Fruit fly (Drosophila melanogaster) whole organism, wandering third instar larva: ENCODE measurements around the gene Fic.

Experiments used
- CrebA ChIP-seq: fragments of 200-800 bp; sonication (Bioruptor generic); optimal IDR thresholded peaks from 2 replicates; lab custom pipeline; 2016; ENCODE audit warnings: missing biosample characterization, mild to moderate bottlenecking, missing genetic modification characterization, borderline replicate concordance
- Dfd ChIP-seq: fragments of >200 bp; optimal IDR thresholded peaks from 2 replicates; lab custom pipeline; 2017; ENCODE audit warnings: missing biosample characterization, missing genetic modification characterization
- Dif ChIP-seq: fragments of 200-275, 200-300 bp; sonication (Bioruptor generic); optimal IDR thresholded peaks from 2 replicates; lab custom pipeline; 2018; ENCODE audit warnings: missing biosample characterization, missing genetic modification characterization; ENCODE audit not compliant: partially characterized antibody
- Hr78 ChIP-seq: fragments of >200 bp; optimal IDR thresholded peaks from 2 replicates; lab custom pipeline; 2017; ENCODE audit warnings: missing biosample characterization, missing genetic modification characterization
- Jra ChIP-seq: sonication (Bioruptor generic); optimal IDR thresholded peaks from 2 replicates; lab custom pipeline; 2016; ENCODE audit warnings: missing biosample characterization, missing genetic modification characterization
- OdsH ChIP-seq: fragments of 200-800 bp; sonication (Bioruptor generic); optimal IDR thresholded peaks from 2 replicates; lab custom pipeline; 2016; ENCODE audit warnings: missing biosample characterization, mild to moderate bottlenecking, missing genetic modification characterization
- Rel ChIP-seq, 2 experiments: fragments of 200-800 bp; sonication (Bioruptor generic) in 1 of 2; optimal IDR thresholded peaks; 2 replicates in 1 of 2; 3 replicates in 1 of 2; lab custom pipeline; 2016 to 2019; ENCODE audit warnings: mild to moderate bottlenecking in 2 of 2, missing biosample characterization in 2 of 2, missing genetic modification characterization in 2 of 2, moderate library complexity in 1 of 2
- dsf ChIP-seq: sonication (Bioruptor generic); optimal IDR thresholded peaks from 2 replicates; lab custom pipeline; 2016; ENCODE audit warnings: missing biosample characterization, missing genetic modification characterization, borderline replicate concordance
- foxo ChIP-seq, 2 experiments: fragments of 200-800 bp; sonication (Bioruptor generic); optimal IDR thresholded peaks; 2 replicates in 1 of 2; 3 replicates in 1 of 2; lab custom pipeline; 2016 to 2017; ENCODE audit warnings: missing biosample characterization in 2 of 2, missing genetic modification characterization in 2 of 2
- lola ChIP-seq: fragments of >200 bp; optimal IDR thresholded peaks from 2 replicates; lab custom pipeline; 2017; ENCODE audit warnings: missing biosample characterization, missing genetic modification characterization
- pan ChIP-seq: fragments of >200 bp; optimal IDR thresholded peaks from 2 replicates; lab custom pipeline; 2017
- rgr ChIP-seq: fragments of 200-800 bp; sonication (Bioruptor generic); optimal IDR thresholded peaks from 3 replicates; lab custom pipeline; 2016; ENCODE audit warnings: missing biosample characterization, mild to moderate bottlenecking, missing genetic modification characterization
- sv ChIP-seq: fragments of 200-800 bp; sonication (Bioruptor generic); optimal IDR thresholded peaks from 3 replicates; lab custom pipeline; 2016; ENCODE audit warnings: missing biosample characterization, missing genetic modification characterization
- tai ChIP-seq: sonication (Bioruptor generic); optimal IDR thresholded peaks from 2 replicates; lab custom pipeline; 2016; ENCODE audit warnings: missing biosample characterization, missing genetic modification characterization

Fic gene

dm6 chr2L:6474878-6475582 is 50.9 kb downstream of the Fic start:
- TF ChIP-seq Dfd (GFP tag; lab: Kevin White, UChicago) (no peak), pan (lab: Kevin White, UChicago) (no peak), sv (no peak), lola (GFP tag; lab: Kevin White, UChicago) (no peak), dsf (GFP tag; lab: Kevin White, UChicago) (no peak), rgr (GFP tag; lab: Kevin White, UChicago) (no peak), CrebA (no peak), OdsH (no peak), tai (no peak), Jra (GFP tag; lab: Kevin White, UChicago) (no peak), Hr78 (GFP tag; lab: Kevin White, UChicago) (no peak), foxo (GFP tag; optimal IDR thresholded peaks at IDR 0.05; lab: Kevin White, UChicago) (no peak), Dif (GFP tag; lab: Kevin White, UChicago) (no peak), Rel (GFP tag; optimal IDR thresholded peaks at IDR 0.05; lab: Kevin White, UChicago) (no peak), Rel (tag; optimal IDR thresholded peaks at IDR 0.05; lab: Kevin White, UChicago) (no peak)
